Fruit fly (Drosophila melanogaster): Measurements from ENCODE around the gene CG15385.

DNA sequence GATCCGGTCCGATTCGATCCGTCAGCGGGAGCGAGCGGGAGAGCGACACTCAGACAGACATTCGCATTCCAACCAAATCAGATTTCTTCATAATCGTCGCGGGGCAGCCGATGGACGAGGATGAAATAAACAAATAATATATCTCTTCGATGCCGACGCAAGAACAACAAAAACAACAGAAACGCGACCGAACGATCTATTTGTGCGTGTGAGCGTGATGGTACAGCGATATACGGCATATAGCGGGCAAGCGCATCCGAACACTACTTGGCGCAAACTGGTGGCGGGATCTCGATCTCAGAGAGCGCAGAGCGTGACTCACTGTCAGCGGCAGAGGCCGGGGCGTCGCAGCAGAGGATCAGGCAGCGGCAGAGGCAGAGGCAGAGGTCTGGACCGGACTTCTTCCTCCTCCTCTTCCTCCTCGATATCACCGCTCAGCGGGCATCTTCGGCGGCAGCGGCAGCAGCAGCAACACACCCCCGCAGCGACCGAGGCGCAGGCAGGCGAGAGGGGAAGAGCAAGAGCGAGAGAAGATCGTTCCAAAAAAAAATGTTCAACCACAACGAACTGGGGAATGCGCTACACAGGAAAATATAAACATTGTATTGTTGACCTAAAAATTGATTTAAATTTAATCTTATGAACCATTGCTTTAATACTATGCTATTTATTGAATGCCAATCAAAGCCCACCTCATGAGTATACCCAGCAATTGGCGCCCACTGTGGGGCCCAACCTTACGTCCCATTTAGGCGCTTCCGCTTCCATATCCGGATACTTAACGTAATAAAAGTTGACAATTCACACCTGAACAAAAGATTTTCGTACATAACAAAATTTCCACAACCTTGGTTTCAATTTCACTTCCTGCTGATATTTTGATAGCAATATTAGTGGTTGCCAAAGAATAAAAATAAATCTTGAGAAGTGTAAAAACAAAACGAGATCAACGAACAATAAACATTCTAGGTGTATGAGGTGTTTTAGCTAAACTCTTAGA, 50.8 kb downstream of the CG15385 start:
- TF ChIP-seq exex (tag; optimal IDR thresholded peaks at IDR 0.05) (no peak), CG30020 (tag; optimal IDR thresholded peaks at IDR 0.05) (no peak), fu2 (GFP tag; optimal IDR thresholded peaks at IDR 0.05) (peak; percentile 16), Max (GFP tag; optimal IDR thresholded peaks at IDR 0.05) (peak; percentile 33), CG3995 (GFP tag; optimal IDR thresholded peaks at IDR 0.05) (no peak), psq (GFP tag; optimal IDR thresholded peaks at IDR 0.05) (peak; percentile 47), slou (GFP tag; optimal IDR thresholded peaks at IDR 0.05) (no peak), zen2 (GFP tag; IDR thresholded peaks at IDR 0.05; ENCODE audit: partially characterized antibody) (no peak), CG11504 (tag; optimal IDR thresholded peaks at IDR 0.05) (no peak), CG13123 (GFP tag; optimal IDR thresholded peaks at IDR 0.05) (no peak), odd (GFP tag; optimal IDR thresholded peaks at IDR 0.05) (no peak)
